Fruit fly (Drosophila melanogaster) whole organism, embryonic: Measurements from ENCODE around the gene CG42340.
"Not testable (repeated sequence)": the region's sequence is repeated elsewhere in the genome, so short reads cannot be mapped to it uniquely, and the experiment has no call there.

Experiments used
- CG34224 ChIP-seq: fragments of 200-800 bp; sonication (Bioruptor generic); IDR thresholded peaks from 3 replicates; pipeline ENCODE4 v1.3.6; 2022; ENCODE audit warnings: missing biosample characterization, missing genetic modification characterization; ENCODE audit not compliant: partially characterized antibody
- CG4404 ChIP-seq: fragments of 200-800 bp; sonication (Bioruptor generic); IDR thresholded peaks from 2 replicates; pipeline ENCODE4 v1.3.6; 2022; ENCODE audit warnings: missing biosample characterization, missing genetic modification characterization
- CG9727 ChIP-seq: fragments of 200-800 bp; sonication (Bioruptor generic); optimal IDR thresholded peaks from 3 replicates; lab custom pipeline; 2017; ENCODE audit warnings: missing biosample characterization, mild to moderate bottlenecking, missing genetic modification characterization
- D ChIP-seq, 2 experiments: fragments of 200-800 bp in 1 of 2; fragments of >200 bp in 1 of 2; sonication (Bioruptor generic) in 1 of 2; optimal IDR thresholded peaks; 2 replicates in 1 of 2; 3 replicates in 1 of 2; lab custom pipeline; 2017; ENCODE audit warnings: mild to moderate bottlenecking in 1 of 2, missing biosample characterization in 1 of 2, missing genetic modification characterization in 1 of 2, missing genetic modification reagents in 1 of 2
- Doc3 ChIP-seq: fragments of 200-800 bp; sonication (Bioruptor generic); IDR thresholded peaks from 3 replicates; pipeline ENCODE4 v1.3.6; 2022; ENCODE audit warnings: missing biosample characterization, missing genetic modification characterization; ENCODE audit not compliant: partially characterized antibody
- Hr39 ChIP-seq: fragments of >200 bp; optimal IDR thresholded peaks from 2 replicates; lab custom pipeline; 2017
- NC2β ChIP-seq: fragments of 200-800 bp; sonication (Bioruptor generic); optimal IDR thresholded peaks from 2 replicates; lab custom pipeline; 2016; ENCODE audit warnings: missing biosample characterization, missing genetic modification characterization
- Vsx1 ChIP-seq: fragments of 200-800 bp; sonication (Bioruptor generic); optimal IDR thresholded peaks from 2 replicates; lab custom pipeline; 2017; ENCODE audit warnings: missing biosample characterization, mild to moderate bottlenecking, missing genetic modification characterization, missing genetic modification reagents
- ci ChIP-seq: fragments of 200-800 bp; sonication (Bioruptor generic); IDR thresholded peaks from 3 replicates; pipeline ENCODE4 v1.3.6; 2022; ENCODE audit warnings: missing biosample characterization, missing genetic modification characterization
- crp ChIP-seq, 2 experiments: fragments of 200-800 bp; sonication (Bioruptor generic); optimal IDR thresholded peaks; 2 replicates in 1 of 2; 3 replicates in 1 of 2; lab custom pipeline; 2017; ENCODE audit warnings: missing biosample characterization in 2 of 2, missing genetic modification characterization in 2 of 2, mild to moderate bottlenecking in 1 of 2, moderate library complexity in 1 of 2
- fu2 ChIP-seq: fragments of 200-800 bp; sonication (Bioruptor generic); optimal IDR thresholded peaks from 2 replicates; lab custom pipeline; 2016; ENCODE audit warnings: missing biosample characterization, missing genetic modification characterization
- tna ChIP-seq: fragments of 200-800 bp; sonication (Bioruptor generic); IDR thresholded peaks from 2 replicates; pipeline ENCODE4 v1.3.6; 2022; ENCODE audit warnings: missing biosample characterization, missing genetic modification characterization; ENCODE audit not compliant: partially characterized antibody
- vvl ChIP-seq: fragments of 200-800 bp; sonication (Bioruptor generic); IDR thresholded peaks from 2 replicates; pipeline ENCODE4 v1.3.6; 2022; ENCODE audit warnings: missing biosample characterization, missing genetic modification characterization
- zfh2 ChIP-seq: fragments of 200-800 bp; sonication (Bioruptor generic); optimal IDR thresholded peaks from 2 replicates; lab custom pipeline; 2016; ENCODE audit warnings: missing biosample characterization, missing genetic modification characterization

- not testable (repeated sequence) for TF ChIP-seq CG4404 (GFP tag; lab: Robert Waterston, UW); NC2β (GFP tag; lab: Kevin White, UChicago); Doc3; Vsx1; ci (GFP tag; lab: Robert Waterston, UW); tna (GFP tag; lab: Robert Waterston, UW); CG9727 (GFP tag; lab: Kevin White, UChicago); zfh2 (GFP tag; lab: Kevin White, UChicago); CG34224 (GFP tag; lab: Robert Waterston, UW); Hr39 (lab: Kevin White, UChicago); crp (GFP tag; optimal IDR thresholded peaks at IDR 0.05; lab: Kevin White, UChicago); D (optimal IDR thresholded peaks at IDR 0.05; lab: Kevin White, UChicago); D (GFP tag; optimal IDR thresholded peaks at IDR 0.05; lab: Kevin White, UChicago); fu2 (GFP tag; lab: Kevin White, UChicago); vvl (GFP tag; lab: Robert Waterston, UW)
Measured at dm6 chrX:6476867-6477266, 47.3 kb downstream of the CG42340 start, which contains the start of gene CG33666.
